Fruit fly (Drosophila melanogaster) whole organism, embryonic: ENCODE data around the gene FucTA.

Experiments
- Adf1 ChIP-seq: fragments of 200-800 bp; sonication (Bioruptor generic); IDR thresholded peaks from 2 replicates; pipeline ENCODE4 v1.3.6; 2022; ENCODE audit warnings: missing biosample characterization, missing genetic modification characterization
- BtbVII ChIP-seq: fragments of 200-800 bp; sonication (Bioruptor generic); optimal IDR thresholded peaks from 3 replicates; lab custom pipeline; 2017; ENCODE audit warnings: missing biosample characterization, mild to moderate bottlenecking, missing genetic modification characterization
- CG10274 ChIP-seq: fragments of 200-800 bp; sonication (Bioruptor generic); optimal IDR thresholded peaks from 3 replicates; lab custom pipeline; 2017; ENCODE audit warnings: missing biosample characterization, mild to moderate bottlenecking, missing genetic modification characterization
- CG10565 ChIP-seq: fragments of 200-800 bp; sonication (Bioruptor generic); optimal IDR thresholded peaks from 3 replicates; lab custom pipeline; 2016; ENCODE audit warnings: missing biosample characterization, mild to moderate bottlenecking, missing genetic modification characterization
- CG12769 ChIP-seq: fragments of 200-800 bp; sonication (Bioruptor generic); optimal IDR thresholded peaks from 2 replicates; lab custom pipeline; 2019; ENCODE audit warnings: missing biosample characterization, mild to moderate bottlenecking, missing genetic modification characterization, moderate library complexity
- CG13287 ChIP-seq: fragments of 200-800 bp; sonication (Bioruptor generic); IDR thresholded peaks from 2 replicates; pipeline ENCODE4 v1.3.6; 2022; ENCODE audit warnings: missing biosample characterization, missing genetic modification characterization; ENCODE audit not compliant: partially characterized antibody
- CG1603 ChIP-seq: fragments of 200-800 bp; sonication (Bioruptor generic); optimal IDR thresholded peaks from 2 replicates; lab custom pipeline; 2019; ENCODE audit warnings: missing biosample characterization, mild to moderate bottlenecking, missing genetic modification characterization, moderate library complexity
- CG16779 ChIP-seq: fragments of 200-800 bp; sonication (Bioruptor generic); IDR thresholded peaks from 2 replicates; pipeline ENCODE4 v1.3.6; 2022; ENCODE audit warnings: missing biosample characterization, missing genetic modification characterization
- CG17829 ChIP-seq: fragments of 200-800 bp; optimal IDR thresholded peaks from 2 replicates; lab custom pipeline; 2019; ENCODE audit warnings: missing biosample characterization, mild to moderate bottlenecking, missing genetic modification characterization, moderate library complexity
- CG2116 ChIP-seq: fragments of 200-800 bp; sonication (Bioruptor generic); optimal IDR thresholded peaks from 3 replicates; lab custom pipeline; 2018; ENCODE audit warnings: missing biosample characterization, mild to moderate bottlenecking, missing genetic modification characterization
- CG2875 ChIP-seq: fragments of 200-800 bp; sonication (Bioruptor generic); optimal IDR thresholded peaks from 2 replicates; lab custom pipeline; 2017; ENCODE audit warnings: missing biosample characterization, mild to moderate bottlenecking, missing genetic modification characterization, missing genetic modification reagents
- CG31224 ChIP-seq: fragments of 200-800 bp; sonication (Bioruptor generic); IDR thresholded peaks from 2 replicates; pipeline ENCODE4 v1.3.6; 2022; ENCODE audit warnings: missing biosample characterization, missing genetic modification characterization
- CG4404 ChIP-seq: fragments of 200-800 bp; sonication (Bioruptor generic); IDR thresholded peaks from 2 replicates; pipeline ENCODE4 v1.3.6; 2022; ENCODE audit warnings: missing biosample characterization, missing genetic modification characterization
- CG6175 ChIP-seq: fragments of 200-800 bp; sonication (Bioruptor generic); IDR thresholded peaks from 3 replicates; pipeline ENCODE4 v1.3.6; 2022; ENCODE audit warnings: missing biosample characterization, missing genetic modification characterization
- CG6813 ChIP-seq: fragments of 200-800 bp; sonication (Bioruptor generic); optimal IDR thresholded peaks from 2 replicates; lab custom pipeline; 2017; ENCODE audit warnings: missing biosample characterization, missing genetic modification characterization, mild to moderate bottlenecking, moderate library complexity, missing genetic modification reagents
- CG8924 ChIP-seq: fragments of 200-800 bp; optimal IDR thresholded peaks from 3 replicates; lab custom pipeline; 2019; ENCODE audit warnings: missing biosample characterization, mild to moderate bottlenecking, missing genetic modification characterization, moderate library complexity
- CG9437 ChIP-seq: fragments of 200-800 bp; sonication (Bioruptor generic); optimal IDR thresholded peaks from 2 replicates; lab custom pipeline; 2018; ENCODE audit warnings: missing biosample characterization, mild to moderate bottlenecking, missing genetic modification characterization
- CG9932 ChIP-seq: fragments of 200-800 bp; sonication (Bioruptor generic); IDR thresholded peaks from 2 replicates; pipeline ENCODE4 v1.3.6; 2022; ENCODE audit warnings: missing biosample characterization, missing genetic modification characterization
- CrebB ChIP-seq: fragments of 200-800 bp; sonication (Bioruptor generic); optimal IDR thresholded peaks from 3 replicates; lab custom pipeline; 2018; ENCODE audit warnings: missing biosample characterization, mild to moderate bottlenecking, missing genetic modification characterization
- Dfd ChIP-seq, 2 experiments: fragments of >200 bp; optimal IDR thresholded peaks; 2 replicates each; lab custom pipeline; 2017; ENCODE audit warnings: missing biosample characterization in 2 of 2, missing genetic modification characterization in 2 of 2
- Doc3 ChIP-seq: fragments of 200-800 bp; sonication (Bioruptor generic); IDR thresholded peaks from 3 replicates; pipeline ENCODE4 v1.3.6; 2022; ENCODE audit warnings: missing biosample characterization, missing genetic modification characterization; ENCODE audit not compliant: partially characterized antibody
- Hr51 ChIP-seq, 2 experiments: fragments of 200-800 bp; sonication (Bioruptor generic); optimal IDR thresholded peaks; 2 replicates in 1 of 2; 3 replicates in 1 of 2; lab custom pipeline; 2016 to 2018; ENCODE audit warnings: missing biosample characterization in 2 of 2, missing genetic modification characterization in 2 of 2, mild to moderate bottlenecking in 1 of 2, moderate library complexity in 1 of 2
- Hr78 ChIP-seq, 2 experiments: fragments of 200-800 bp in 1 of 2; fragments of >200 bp in 1 of 2; sonication (Bioruptor generic) in 1 of 2; optimal IDR thresholded peaks; 2 replicates each; lab custom pipeline; 2017 to 2019; ENCODE audit warnings: missing biosample characterization in 2 of 2, missing genetic modification characterization in 2 of 2, mild to moderate bottlenecking in 1 of 2, moderate library complexity in 1 of 2
- Kr ChIP-seq: fragments of 200-800 bp; sonication (Bioruptor generic); optimal IDR thresholded peaks from 2 replicates; lab custom pipeline; 2017; ENCODE audit warnings: missing biosample characterization, mild to moderate bottlenecking, missing genetic modification characterization
- Meics ChIP-seq: fragments of 200-800 bp; sonication (Bioruptor generic); optimal IDR thresholded peaks from 2 replicates; lab custom pipeline; 2017; ENCODE audit warnings: missing biosample characterization, mild to moderate bottlenecking, missing genetic modification characterization
- Ravus ChIP-seq: fragments of 200-800 bp; sonication (Bioruptor generic); IDR thresholded peaks from 2 replicates; pipeline ENCODE4 v1.3.6; 2022; ENCODE audit warnings: missing biosample characterization, missing genetic modification characterization
- Side ChIP-seq: fragments of 200-800 bp; sonication (Bioruptor generic); optimal IDR thresholded peaks from 2 replicates; lab custom pipeline; 2016; ENCODE audit warnings: missing biosample characterization, missing genetic modification characterization
- Trl ChIP-seq, 3 experiments: fragments of >200 bp in 2 of 3; fragments of 200-800 bp in 1 of 3; sonication (Bioruptor generic) in 1 of 3; optimal IDR thresholded peaks; 2 replicates in 1 of 3; 3 replicates in 2 of 3; lab custom pipeline; 2016 to 2017; ENCODE audit warnings: missing biosample characterization in 1 of 3, missing genetic modification characterization in 1 of 3
- chif ChIP-seq, 2 experiments: fragments of 200-800 bp; sonication (Bioruptor generic); optimal IDR thresholded peaks; 3 replicates each; lab custom pipeline; 2016; ENCODE audit warnings: missing biosample characterization in 2 of 2, missing genetic modification characterization in 2 of 2
- chinmo ChIP-seq: fragments of 200-800 bp; sonication (Bioruptor generic); IDR thresholded peaks from 4 replicates; pipeline ENCODE4 v1.3.6; 2022; ENCODE audit warnings: missing biosample characterization, missing genetic modification characterization; ENCODE audit not compliant: partially characterized antibody
- dimm ChIP-seq: fragments of 200-800 bp; sonication (Bioruptor generic); IDR thresholded peaks from 2 replicates; pipeline ENCODE4 v1.3.6; 2022; ENCODE audit warnings: missing biosample characterization, missing genetic modification characterization
- disco-r ChIP-seq: fragments of 200-800 bp; sonication (Bioruptor generic); optimal IDR thresholded peaks from 2 replicates; lab custom pipeline; 2016; ENCODE audit warnings: missing biosample characterization, missing genetic modification characterization
- eve ChIP-seq, 2 experiments: fragments of >200 bp; optimal IDR thresholded peaks; 2 replicates each; lab custom pipeline; 2017; ENCODE audit warnings: missing biosample characterization in 2 of 2, missing genetic modification characterization in 2 of 2
- fru ChIP-seq: fragments of >200 bp; optimal IDR thresholded peaks from 2 replicates; lab custom pipeline; 2017
- inv ChIP-seq: fragments of 200-800 bp; sonication (Bioruptor generic); IDR thresholded peaks from 2 replicates; pipeline ENCODE4 v1.3.6; 2022; ENCODE audit warnings: missing biosample characterization, missing genetic modification characterization; ENCODE audit not compliant: partially characterized antibody
- nau ChIP-seq: fragments of 200-800 bp; sonication (Bioruptor generic); optimal IDR thresholded peaks from 3 replicates; lab custom pipeline; 2017; ENCODE audit warnings: missing biosample characterization, mild to moderate bottlenecking, missing genetic modification characterization, missing genetic modification reagents
- nerfin-2 ChIP-seq: fragments of 200-800 bp; sonication (Bioruptor generic); IDR thresholded peaks from 2 replicates; pipeline ENCODE4 v1.3.6; 2022; ENCODE audit warnings: missing biosample characterization, missing genetic modification characterization; ENCODE audit not compliant: partially characterized antibody
- pb ChIP-seq: fragments of 200-800 bp; sonication (Bioruptor generic); optimal IDR thresholded peaks from 3 replicates; lab custom pipeline; 2016; ENCODE audit warnings: missing biosample characterization, missing genetic modification characterization
- prd ChIP-seq, 3 experiments: fragments of >200 bp in 2 of 3; fragments of 200-800 bp in 1 of 3; sonication (Bioruptor generic) in 1 of 3; optimal IDR thresholded peaks in 2 of 3; IDR thresholded peaks in 1 of 3; 2 replicates in 2 of 3; 3 replicates in 1 of 3; pipeline versions ENCODE4 v1.3.6 to Lab custom; 2017 to 2022; ENCODE audit warnings: missing biosample characterization in 1 of 3, missing genetic modification characterization in 1 of 3
- tll ChIP-seq, 2 experiments: fragments of 200-800 bp in 1 of 2; fragments of >200 bp in 1 of 2; sonication (Bioruptor generic) in 1 of 2; optimal IDR thresholded peaks; 2 replicates each; lab custom pipeline; 2017 to 2019; ENCODE audit warnings: missing biosample characterization in 2 of 2, missing genetic modification characterization in 2 of 2, mild to moderate bottlenecking in 1 of 2, moderate library complexity in 1 of 2
- tna ChIP-seq: fragments of 200-800 bp; sonication (Bioruptor generic); IDR thresholded peaks from 2 replicates; pipeline ENCODE4 v1.3.6; 2022; ENCODE audit warnings: missing biosample characterization, missing genetic modification characterization; ENCODE audit not compliant: partially characterized antibody
- ttk ChIP-seq: fragments of 200-800 bp; sonication (Bioruptor generic); IDR thresholded peaks from 2 replicates; pipeline ENCODE4 v2.1.2; 2022; ENCODE audit warnings: missing biosample characterization, missing genetic modification characterization
- vfl ChIP-seq: fragments of 200-800 bp; sonication (Bioruptor generic); optimal IDR thresholded peaks from 2 replicates; lab custom pipeline; 2016; ENCODE audit warnings: missing biosample characterization, missing genetic modification characterization
- yki ChIP-seq: fragments of >200 bp; optimal IDR thresholded peaks from 3 replicates; lab custom pipeline; 2018

FucTA gene

dm6 chr3L:15116536-15116935 lies 30.4 kb upstream of the FucTA start, which contains the start of gene Cep135 (continued):
- TF ChIP-seq CG6813 (GFP tag; lab: Kevin White, UChicago) (no peak), CG9932 (GFP tag; lab: Robert Waterston, UW) (no peak), Ravus (GFP tag; lab: Robert Waterston, UW) (no peak), inv (GFP tag; lab: Robert Waterston, UW) (peak; percentile 66), CG2875 (GFP tag; lab: Kevin White, UChicago) (no peak), Adf1 (no peak), Dfd (GFP tag; optimal IDR thresholded peaks at IDR 0.05; lab: Kevin White, UChicago) (no peak), Doc3 (peak; percentile 82), vfl (GFP tag; lab: Kevin White, UChicago) (no peak), nerfin-2 (GFP tag; lab: Robert Waterston, UW) (peak; percentile 92)

dm6 chr3L:15121272-15121671 lies 25.7 kb upstream of the FucTA start, which contains the start of gene CG32847:
Gene CG32847 (plus strand): TSS chr3L:15121572.
- TF ChIP-seq CG10274 (no peak), CG10565 (no peak), tll (GFP tag; optimal IDR thresholded peaks at IDR 0.05; lab: Kevin White, UChicago) (no peak), pb (GFP tag; lab: Kevin White, UChicago) (no peak), CG8924 (tag; lab: Kevin White, UChicago) (no peak), CG17829 (tag; lab: Kevin White, UChicago) (no peak), yki (lab: Kevin White, UChicago) (no peak), Kr (GFP tag; lab: Kevin White, UChicago) (no peak), eve (GFP tag; optimal IDR thresholded peaks at IDR 0.05; lab: Kevin White, UChicago) (no peak)

- TF ChIP-seq chinmo (GFP tag; lab: Robert Waterston, UW): 0 out of 4 replicates have a peak, but pooled peaks have one; percentile 42
- 0 out of 2 replicates have a peak, but pooled peaks have one; percentile 6 for TF ChIP-seq CG13287 (GFP tag; lab: Robert Waterston, UW)
- peak; percentile 82; the same call in 2 of the 3 replicates for TF ChIP-seq CG6175 (GFP tag; lab: Robert Waterston, UW)
- TF ChIP-seq CG2116 (GFP tag; lab: Kevin White, UChicago): no peak
- no peak for TF ChIP-seq BtbVII (GFP tag; lab: Kevin White, UChicago)
- no peak for TF ChIP-seq prd (optimal IDR thresholded peaks at IDR 0.05; lab: Kevin White, UChicago)
- no peak for TF ChIP-seq prd (GFP tag; IDR thresholded peaks at IDR 0.05; lab: Robert Waterston, UW)
Observed at dm6 chr3L:15123736-15124135, 23.2 kb upstream of the FucTA start.

dm6 chr3L:15125077-15125652 lies 21.8 kb upstream of the FucTA start, which contains the start of gene CG16959:
Gene CG16959 (minus strand): TSS chr3L:15125321.
- TF ChIP-seq CrebB (tag; lab: Kevin White, UChicago): peak; percentile 22
- TF ChIP-seq nau (GFP tag; lab: Kevin White, UChicago): no peak
- no peak for TF ChIP-seq fru (lab: Kevin White, UChicago)
- TF ChIP-seq tna (GFP tag; lab: Robert Waterston, UW): no peak
- no peak for TF ChIP-seq chif (GFP tag; optimal IDR thresholded peaks at IDR 0.05; lab: Kevin White, UChicago)
- TF ChIP-seq CG13287 (GFP tag; lab: Robert Waterston, UW): peak; percentile 50; the same call in 1 of the 2 replicates
- no peak for TF ChIP-seq CG31224 (GFP tag; lab: Robert Waterston, UW)
- no peak for TF ChIP-seq Meics
- TF ChIP-seq disco-r: no peak
- peak; percentile 50 to 55 for TF ChIP-seq Trl (optimal IDR thresholded peaks at IDR 0.05; lab: Kevin White, UChicago)
- TF ChIP-seq Trl (GFP tag; optimal IDR thresholded peaks at IDR 0.05; lab: Kevin White, UChicago): no peak
- no peak for TF ChIP-seq Side (GFP tag; lab: Kevin White, UChicago)
- TF ChIP-seq Hr78 (GFP tag; optimal IDR thresholded peaks at IDR 0.05; lab: Kevin White, UChicago): peak in 1 of 2 experiments; percentile 64
- no peak for TF ChIP-seq CG16779 (GFP tag; lab: Robert Waterston, UW)
- no peak for TF ChIP-seq Hr51 (GFP tag; optimal IDR thresholded peaks at IDR 0.05; lab: Kevin White, UChicago)
- no peak for TF ChIP-seq CG9437 (GFP tag; lab: Kevin White, UChicago)
- peak; percentile 79 for TF ChIP-seq CG12769
- TF ChIP-seq ttk (GFP tag; lab: Robert Waterston, UW): no peak
- no peak for TF ChIP-seq CG4404
- TF ChIP-seq dimm: no peak
- no peak for TF ChIP-seq tll (GFP tag; optimal IDR thresholded peaks at IDR 0.05; lab: Kevin White, UChicago)
- no peak for TF ChIP-seq CG1603 (tag; lab: Kevin White, UChicago)
